Fruit fly (Drosophila melanogaster) whole organism, wandering third instar larva: ENCODE data around the gene CAH8.

Experiments used
- Abd-B ChIP-seq: fragments of >200 bp; optimal IDR thresholded peaks from 2 replicates; lab custom pipeline; 2017; ENCODE audit warnings: missing biosample characterization, missing genetic modification characterization
- CG32264 ChIP-seq: fragments of 200-800 bp; sonication (Bioruptor generic); optimal IDR thresholded peaks from 2 replicates; lab custom pipeline; 2016; ENCODE audit warnings: missing biosample characterization, missing genetic modification characterization
- CG9705 ChIP-seq: fragments of 200-800 bp; sonication (Bioruptor generic); optimal IDR thresholded peaks from 2 replicates; lab custom pipeline; 2018; ENCODE audit warnings: missing biosample characterization, mild to moderate bottlenecking, missing genetic modification characterization
- CrebA ChIP-seq: fragments of 200-800 bp; sonication (Bioruptor generic); optimal IDR thresholded peaks from 2 replicates; lab custom pipeline; 2016; ENCODE audit warnings: missing biosample characterization, mild to moderate bottlenecking, missing genetic modification characterization, borderline replicate concordance
- Dfd ChIP-seq: fragments of >200 bp; optimal IDR thresholded peaks from 2 replicates; lab custom pipeline; 2017; ENCODE audit warnings: missing biosample characterization, missing genetic modification characterization
- Dif ChIP-seq: fragments of 200-275, 200-300 bp; sonication (Bioruptor generic); optimal IDR thresholded peaks from 2 replicates; lab custom pipeline; 2018; ENCODE audit warnings: missing biosample characterization, missing genetic modification characterization; ENCODE audit not compliant: partially characterized antibody
- GATAd ChIP-seq: sonication (Bioruptor generic); optimal IDR thresholded peaks from 2 replicates; lab custom pipeline; 2016; ENCODE audit warnings: missing biosample characterization, missing genetic modification characterization
- HLH106 ChIP-seq: fragments of 200-800 bp; optimal IDR thresholded peaks from 3 replicates; lab custom pipeline; 2019; ENCODE audit warnings: missing biosample characterization, mild to moderate bottlenecking, missing genetic modification characterization, moderate library complexity
- Hnf4 ChIP-seq: fragments of 200-800 bp; sonication (Bioruptor generic); optimal IDR thresholded peaks from 2 replicates; lab custom pipeline; 2016; ENCODE audit warnings: missing biosample characterization, mild to moderate bottlenecking, missing genetic modification characterization
- Hr83 ChIP-seq: fragments of 200-300 bp; sonication (Bioruptor generic); optimal IDR thresholded peaks from 2 replicates; lab custom pipeline; 2016; ENCODE audit warnings: missing biosample characterization, mild to moderate bottlenecking, missing genetic modification characterization, moderate library complexity; ENCODE audit not compliant: poor library complexity, severe bottlenecking
- Jra ChIP-seq: sonication (Bioruptor generic); optimal IDR thresholded peaks from 2 replicates; lab custom pipeline; 2016; ENCODE audit warnings: missing biosample characterization, missing genetic modification characterization
- Mio ChIP-seq: sonication (Bioruptor generic); optimal IDR thresholded peaks from 2 replicates; lab custom pipeline; 2016; ENCODE audit warnings: missing biosample characterization, missing genetic modification characterization
- Myc ChIP-seq: fragments of >200 bp; optimal IDR thresholded peaks from 2 replicates; lab custom pipeline; 2017
- N ChIP-seq: fragments of >200 bp; optimal IDR thresholded peaks from 2 replicates; lab custom pipeline; 2018; ENCODE audit warnings: missing biosample characterization, missing external identifiers, missing genetic modification characterization
- Rel ChIP-seq, 2 experiments: fragments of 200-800 bp; sonication (Bioruptor generic) in 1 of 2; optimal IDR thresholded peaks; 2 replicates in 1 of 2; 3 replicates in 1 of 2; lab custom pipeline; 2016 to 2019; ENCODE audit warnings: mild to moderate bottlenecking in 2 of 2, missing biosample characterization in 2 of 2, missing genetic modification characterization in 2 of 2, moderate library complexity in 1 of 2
- Sp1 ChIP-seq: fragments of 200-800 bp; sonication (Bioruptor generic); optimal IDR thresholded peaks from 3 replicates; lab custom pipeline; 2019; ENCODE audit warnings: missing biosample characterization, mild to moderate bottlenecking, missing genetic modification characterization, moderate library complexity
- Vsx2 ChIP-seq: fragments of 200-300, 225-300 bp; sonication (Bioruptor generic); optimal IDR thresholded peaks from 2 replicates; lab custom pipeline; 2018; ENCODE audit warnings: missing biosample characterization, missing genetic modification characterization; ENCODE audit not compliant: partially characterized antibody
- br ChIP-seq: fragments of 200-800 bp; sonication (Bioruptor generic); optimal IDR thresholded peaks from 2 replicates; lab custom pipeline; 2016; ENCODE audit warnings: missing biosample characterization, missing genetic modification characterization
- brk ChIP-seq: fragments of 200-800 bp; sonication (Bioruptor generic); optimal IDR thresholded peaks from 2 replicates; lab custom pipeline; 2016; ENCODE audit warnings: missing biosample characterization, mild to moderate bottlenecking, missing genetic modification characterization
- dl ChIP-seq, 2 experiments: fragments of 175-275, 200-275 bp in 1 of 2; fragments of 200-275 bp in 1 of 2; sonication (Bioruptor generic); optimal IDR thresholded peaks; lab custom pipeline; 2018; ENCODE audit warnings: mild to moderate bottlenecking in 2 of 2, missing biosample characterization in 2 of 2, missing genetic modification characterization in 2 of 2, moderate library complexity in 2 of 2; ENCODE audit not compliant: partially characterized antibody in 2 of 2, insufficient read depth in 1 of 2
- dmrt93B ChIP-seq: fragments of 200-800 bp; sonication (Bioruptor generic); optimal IDR thresholded peaks from 2 replicates; lab custom pipeline; 2018; ENCODE audit warnings: missing biosample characterization, mild to moderate bottlenecking, missing genetic modification characterization
- dsf ChIP-seq: sonication (Bioruptor generic); optimal IDR thresholded peaks from 2 replicates; lab custom pipeline; 2016; ENCODE audit warnings: missing biosample characterization, missing genetic modification characterization, borderline replicate concordance
- ey ChIP-seq: fragments of 200-800 bp; sonication (Bioruptor generic); optimal IDR thresholded peaks from 2 replicates; lab custom pipeline; 2016; ENCODE audit warnings: missing biosample characterization, missing genetic modification characterization
- foxo ChIP-seq, 2 experiments: fragments of 200-800 bp; sonication (Bioruptor generic); optimal IDR thresholded peaks; 2 replicates in 1 of 2; 3 replicates in 1 of 2; lab custom pipeline; 2016 to 2017; ENCODE audit warnings: missing biosample characterization in 2 of 2, missing genetic modification characterization in 2 of 2
- fru ChIP-seq: fragments of 200-800 bp; sonication (Bioruptor generic); optimal IDR thresholded peaks from 3 replicates; lab custom pipeline; 2016; ENCODE audit warnings: missing biosample characterization, mild to moderate bottlenecking, missing genetic modification characterization
- h ChIP-seq: fragments of 200-800 bp; sonication (Bioruptor generic); optimal IDR thresholded peaks from 3 replicates; lab custom pipeline; 2016; ENCODE audit warnings: missing biosample characterization, mild to moderate bottlenecking, missing genetic modification characterization
- jim ChIP-seq: fragments of 175-275, 200-325 bp; sonication (Bioruptor generic); optimal IDR thresholded peaks from 2 replicates; lab custom pipeline; 2016; ENCODE audit warnings: missing biosample characterization, mild to moderate bottlenecking, missing genetic modification characterization
- lola ChIP-seq: fragments of >200 bp; optimal IDR thresholded peaks from 2 replicates; lab custom pipeline; 2017; ENCODE audit warnings: missing biosample characterization, missing genetic modification characterization
- pan ChIP-seq: fragments of >200 bp; optimal IDR thresholded peaks from 2 replicates; lab custom pipeline; 2017
- psq ChIP-seq: fragments of 200-800 bp; sonication (Bioruptor generic); optimal IDR thresholded peaks from 3 replicates; lab custom pipeline; 2017; ENCODE audit warnings: missing biosample characterization, mild to moderate bottlenecking, missing genetic modification characterization, moderate library complexity
- rgr ChIP-seq: fragments of 200-800 bp; sonication (Bioruptor generic); optimal IDR thresholded peaks from 3 replicates; lab custom pipeline; 2016; ENCODE audit warnings: missing biosample characterization, mild to moderate bottlenecking, missing genetic modification characterization
- sage ChIP-seq: fragments of 200-800 bp; sonication (Bioruptor generic); optimal IDR thresholded peaks from 2 replicates; lab custom pipeline; 2016; ENCODE audit warnings: missing biosample characterization, mild to moderate bottlenecking, missing genetic modification characterization
- usp ChIP-seq: fragments of >200 bp; optimal IDR thresholded peaks from 2 replicates; lab custom pipeline; 2017; ENCODE audit warnings: missing biosample characterization, missing genetic modification characterization
- woc ChIP-seq: sonication (Bioruptor generic); optimal IDR thresholded peaks from 2 replicates; lab custom pipeline; 2016; ENCODE audit warnings: missing biosample characterization, mild to moderate bottlenecking, missing genetic modification characterization

CAH8 gene

DNA sequence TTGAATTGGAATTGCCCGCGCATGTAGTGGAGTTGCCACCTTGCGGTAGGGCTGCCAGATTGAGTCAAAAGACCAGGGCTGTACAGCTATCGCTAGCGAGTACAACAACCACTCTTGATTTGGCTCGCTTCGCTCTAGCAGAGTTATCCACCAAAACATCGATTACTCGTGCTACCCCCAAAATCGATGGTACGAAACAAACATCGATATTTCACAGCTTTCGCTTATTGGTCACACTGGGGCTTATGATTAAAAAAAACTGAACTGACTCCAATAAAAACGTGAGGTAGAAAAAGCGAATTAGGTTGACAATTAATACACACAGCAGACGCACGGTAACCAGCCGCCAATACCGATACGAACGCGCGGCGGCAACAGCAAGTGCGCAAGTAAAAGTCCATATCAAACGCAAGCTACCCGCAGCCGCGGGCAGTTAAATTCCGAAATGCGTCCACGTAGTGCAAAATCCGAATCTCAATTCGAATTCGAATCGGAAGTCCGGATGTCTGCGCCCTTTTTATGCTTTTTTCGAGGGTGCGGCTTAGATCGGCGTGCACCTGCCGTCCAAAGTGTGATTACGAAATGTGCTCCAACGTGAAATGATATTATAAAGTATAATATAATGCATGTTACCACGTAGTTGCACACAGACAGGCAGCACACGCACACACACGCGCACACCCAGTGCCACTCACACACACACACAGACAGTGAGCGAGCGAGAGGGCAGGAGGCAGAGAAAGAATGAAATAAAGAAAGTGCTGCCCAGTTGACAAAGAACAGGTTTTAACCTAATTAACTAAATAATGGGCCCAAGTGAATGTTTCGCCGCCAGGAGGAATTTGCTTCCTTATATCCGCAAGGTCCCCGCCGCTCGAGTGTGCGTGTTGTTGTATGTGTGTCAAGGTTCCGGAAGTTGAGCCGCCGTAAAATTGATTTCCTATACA is 32.8 kb downstream of the CAH8 start, which contains the start of gene Sar1:
Gene Sar1 (plus strand): TSS at position 222 of the 947 bp plus-strand sequence.
- TF ChIP-seq h (GFP tag; lab: Kevin White, UChicago) (peak; percentile 30), CG32264 (no peak), N (GFP tag; lab: Kevin White, UChicago) (peak; percentile 30), br (GFP tag; lab: Kevin White, UChicago) (peak; percentile 10), HLH106 (tag; lab: Kevin White, UChicago) (peak; percentile 31), psq (no peak), Myc (lab: Kevin White, UChicago) (peak; percentile 10), foxo (GFP tag; optimal IDR thresholded peaks at IDR 0.05; lab: Kevin White, UChicago) (peak in 1 of 2 experiments; percentile 34), Vsx2 (GFP tag; lab: Kevin White, UChicago) (peak; percentile 82), CG9705 (GFP tag; lab: Kevin White, UChicago) (no peak)
- TF ChIP-seq, all 38 proteins: peak for 7

DNA sequence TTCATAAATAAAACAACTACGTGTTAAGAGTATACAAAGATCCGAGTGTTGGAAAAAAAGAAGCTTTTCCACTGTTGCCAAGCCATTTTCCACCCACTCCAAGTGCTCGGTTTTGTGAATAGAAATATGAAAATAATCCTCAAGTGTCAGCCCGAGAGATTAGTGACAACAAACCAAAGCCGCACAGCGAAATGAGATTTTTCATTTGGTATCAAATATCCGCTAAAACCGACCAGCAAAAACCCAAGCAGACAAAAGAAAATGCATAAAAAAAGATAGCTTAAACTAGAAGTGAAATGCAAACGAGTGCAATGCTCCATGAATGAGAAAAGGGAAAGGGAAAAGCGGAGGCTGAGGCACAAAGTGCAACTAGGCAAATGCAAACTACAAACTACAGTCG is 38.1 kb downstream of the CAH8 start, which contains the start of gene rdhB:
Gene rdhB (plus strand): TSS at position 301 of the 400 bp plus-strand sequence.
- TF ChIP-seq ey, result no peak
- no peak for TF ChIP-seq CrebA
- TF ChIP-seq lola (GFP tag; lab: Kevin White, UChicago), result no peak
- no peak for TF ChIP-seq br (GFP tag; lab: Kevin White, UChicago)
- no peak for TF ChIP-seq sage
- no peak for TF ChIP-seq psq
- no peak for TF ChIP-seq GATAd (GFP tag; lab: Kevin White, UChicago)
- no peak for TF ChIP-seq jim
- TF ChIP-seq h (GFP tag; lab: Kevin White, UChicago), result no peak
- no peak for TF ChIP-seq Vsx2 (GFP tag; lab: Kevin White, UChicago)
- TF ChIP-seq dmrt93B (GFP tag; lab: Kevin White, UChicago), result no peak
- no peak for TF ChIP-seq dsf
- no peak for TF ChIP-seq N (GFP tag; lab: Kevin White, UChicago)
- no peak for TF ChIP-seq Dfd (GFP tag; lab: Kevin White, UChicago)
- TF ChIP-seq Jra (GFP tag; lab: Kevin White, UChicago), result no peak

DNA sequence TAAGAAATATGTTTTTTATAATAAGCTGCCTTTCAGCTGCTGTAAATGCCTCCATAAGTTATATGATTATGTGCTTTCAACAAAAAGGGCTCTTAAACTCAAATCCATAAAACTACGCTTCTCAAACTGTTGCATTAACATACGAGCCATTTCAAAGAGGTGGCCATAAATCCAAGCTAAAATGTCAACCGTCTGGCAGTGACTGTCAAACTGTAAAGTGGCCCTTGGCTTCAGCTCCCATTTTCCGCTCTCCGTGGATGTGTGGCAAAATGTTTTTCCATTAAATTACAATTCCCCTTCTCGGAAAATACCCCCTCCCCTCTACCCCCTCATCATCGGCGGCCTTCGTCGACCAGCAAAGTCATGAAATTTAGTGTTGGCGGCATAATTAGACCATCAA is 46.8 kb downstream of the CAH8 start:
- no peak for TF ChIP-seq h (GFP tag; lab: Kevin White, UChicago)
- TF ChIP-seq fru (GFP tag; lab: Kevin White, UChicago), result no peak
- TF ChIP-seq Sp1 (GFP tag; lab: Kevin White, UChicago), result no peak
- no peak for TF ChIP-seq Hnf4 (GFP tag; lab: Kevin White, UChicago)
- TF ChIP-seq GATAd (GFP tag; lab: Kevin White, UChicago), result no peak
- TF ChIP-seq Rel (GFP tag; optimal IDR thresholded peaks at IDR 0.05; lab: Kevin White, UChicago), result no peak
- no peak for TF ChIP-seq Rel (tag; optimal IDR thresholded peaks at IDR 0.05; lab: Kevin White, UChicago)
- TF ChIP-seq N (GFP tag; lab: Kevin White, UChicago), result no peak
- TF ChIP-seq brk (GFP tag; lab: Kevin White, UChicago), result no peak
- no peak for TF ChIP-seq Jra (GFP tag; lab: Kevin White, UChicago)
- no peak for TF ChIP-seq dl (GFP tag; optimal IDR thresholded peaks at IDR 0.05; lab: Kevin White, UChicago; ENCODE audit: insufficient read depth in 1 of 2, partially characterized antibody in 2 of 2)
- TF ChIP-seq Dfd (GFP tag; lab: Kevin White, UChicago), result no peak
- no peak for TF ChIP-seq CrebA
- TF ChIP-seq Mio (GFP tag; lab: Kevin White, UChicago), result no peak
- TF ChIP-seq Dif (GFP tag; lab: Kevin White, UChicago), result no peak
- no peak for TF ChIP-seq HLH106 (tag; lab: Kevin White, UChicago)
- no peak for TF ChIP-seq CG32264
- TF ChIP-seq lola (GFP tag; lab: Kevin White, UChicago), result no peak
- TF ChIP-seq woc (GFP tag; lab: Kevin White, UChicago), result no peak
- no peak for TF ChIP-seq Abd-B (GFP tag; lab: Kevin White, UChicago)
- no peak for TF ChIP-seq CG9705 (GFP tag; lab: Kevin White, UChicago)

DNA sequence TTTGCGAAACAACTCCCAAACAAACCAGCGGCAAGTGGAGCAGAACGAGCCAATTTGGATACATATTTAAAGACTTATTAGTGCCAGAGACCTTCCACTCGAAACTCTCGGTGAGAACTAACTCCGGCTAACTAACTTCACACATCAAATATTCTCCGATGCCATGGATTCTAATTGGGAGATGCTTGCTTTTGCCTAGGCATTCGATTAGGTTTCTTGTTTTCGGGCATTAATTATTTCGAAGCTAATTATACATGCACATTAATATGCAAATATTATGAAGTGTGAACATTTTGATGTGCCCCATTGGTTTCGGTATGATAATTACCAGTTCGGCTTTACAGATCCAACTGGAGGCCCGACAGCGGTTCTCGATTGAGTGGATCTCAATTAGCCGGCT is 47.4 kb downstream of the CAH8 start, which contains the start of gene CG5386:
Gene CG5386 (minus strand): TSS at position 101 of the 400 bp plus-strand sequence.
- TF ChIP-seq CG9705 (GFP tag; lab: Kevin White, UChicago) (no peak), rgr (GFP tag; lab: Kevin White, UChicago) (no peak), Dif (GFP tag; lab: Kevin White, UChicago) (no peak), N (GFP tag; lab: Kevin White, UChicago) (no peak), foxo (GFP tag; optimal IDR thresholded peaks at IDR 0.05; lab: Kevin White, UChicago) (no peak), Abd-B (GFP tag; lab: Kevin White, UChicago) (no peak), dl (GFP tag; optimal IDR thresholded peaks at IDR 0.05; lab: Kevin White, UChicago; ENCODE audit: insufficient read depth in 1 of 2, partially characterized antibody in 2 of 2) (no peak), pan (lab: Kevin White, UChicago) (no peak), br (GFP tag; lab: Kevin White, UChicago) (no peak), Hr83 (GFP tag; lab: Kevin White, UChicago) (no peak), fru (GFP tag; lab: Kevin White, UChicago) (no peak), woc (GFP tag; lab: Kevin White, UChicago) (no peak), Rel (GFP tag; optimal IDR thresholded peaks at IDR 0.05; lab: Kevin White, UChicago) (no peak), Rel (tag; optimal IDR thresholded peaks at IDR 0.05; lab: Kevin White, UChicago) (no peak), psq (no peak), Mio (GFP tag; lab: Kevin White, UChicago) (no peak), ey (no peak), HLH106 (tag; lab: Kevin White, UChicago) (no peak), Hnf4 (GFP tag; lab: Kevin White, UChicago) (no peak), Myc (lab: Kevin White, UChicago) (no peak), usp (GFP tag; lab: Kevin White, UChicago) (no peak)
- TF ChIP-seq, all 38 proteins: peak for 0
